Fruit fly (Drosophila melanogaster) whole organism, embryonic: ENCODE results near the gene Sps2.

ENCODE experiments used
- ATbp ChIP-seq: fragments of 200-800 bp; sonication (Bioruptor generic); optimal IDR thresholded peaks from 2 replicates; lab custom pipeline; 2017; ENCODE audit warnings: missing biosample characterization, mild to moderate bottlenecking, missing genetic modification characterization, missing genetic modification reagents
- Aef1 ChIP-seq: fragments of 200-800 bp; sonication (Bioruptor generic); IDR thresholded peaks from 3 replicates; pipeline ENCODE4 v1.3.6; 2022; ENCODE audit warnings: missing biosample characterization, missing genetic modification characterization
- CG10209 ChIP-seq: fragments of 200-800 bp; sonication (Bioruptor generic); optimal IDR thresholded peaks from 3 replicates; lab custom pipeline; 2017; ENCODE audit warnings: missing biosample characterization, mild to moderate bottlenecking, missing genetic modification characterization, missing genetic modification reagents
- CG10321 ChIP-seq: fragments of 200-800 bp; sonication (Bioruptor generic); IDR thresholded peaks from 2 replicates; pipeline ENCODE4 v1.3.6; 2022; ENCODE audit warnings: missing biosample characterization, missing genetic modification characterization
- CG11085 ChIP-seq: fragments of 200-800 bp; sonication (Bioruptor generic); IDR thresholded peaks from 2 replicates; pipeline ENCODE4 v1.3.6; 2022; ENCODE audit warnings: missing biosample characterization, missing genetic modification characterization
- CG1233 ChIP-seq: fragments of 200-800 bp; sonication (Bioruptor generic); optimal IDR thresholded peaks from 4 replicates; lab custom pipeline; 2018; ENCODE audit warnings: missing biosample characterization, mild to moderate bottlenecking, missing genetic modification characterization
- CG12391 ChIP-seq: fragments of 200-800 bp; sonication (Bioruptor generic); optimal IDR thresholded peaks from 3 replicates; lab custom pipeline; 2018; ENCODE audit warnings: missing biosample characterization, mild to moderate bottlenecking, missing genetic modification characterization, moderate library complexity
- CG13894 ChIP-seq: fragments of 200-800 bp; sonication (Bioruptor generic); optimal IDR thresholded peaks from 3 replicates; lab custom pipeline; 2018; ENCODE audit warnings: missing biosample characterization, mild to moderate bottlenecking, missing genetic modification characterization, moderate library complexity
- CG14050 ChIP-seq: fragments of 200-800 bp; sonication (Bioruptor generic); IDR thresholded peaks from 3 replicates; pipeline ENCODE4 v1.3.6; 2022; ENCODE audit warnings: missing biosample characterization, missing genetic modification characterization
- CG15269 ChIP-seq: fragments of 200-800 bp; sonication (Bioruptor generic); optimal IDR thresholded peaks from 2 replicates; lab custom pipeline; 2018; ENCODE audit warnings: missing biosample characterization, mild to moderate bottlenecking, missing genetic modification characterization, moderate library complexity
- CG16779 ChIP-seq: fragments of 200-800 bp; sonication (Bioruptor generic); IDR thresholded peaks from 2 replicates; pipeline ENCODE4 v1.3.6; 2022; ENCODE audit warnings: missing biosample characterization, missing genetic modification characterization
- CG18262 ChIP-seq: fragments of 200-800 bp; optimal IDR thresholded peaks from 3 replicates; lab custom pipeline; 2019; ENCODE audit warnings: missing biosample characterization, mild to moderate bottlenecking, missing genetic modification characterization, moderate library complexity
- CG32532 ChIP-seq: fragments of 200-800 bp; sonication (Bioruptor generic); IDR thresholded peaks from 2 replicates; pipeline ENCODE4 v1.3.6; 2022; ENCODE audit warnings: missing biosample characterization, missing genetic modification characterization
- CG33557 ChIP-seq: fragments of 200-800 bp; sonication (Bioruptor generic); optimal IDR thresholded peaks from 2 replicates; lab custom pipeline; 2019; ENCODE audit warnings: missing biosample characterization, mild to moderate bottlenecking, missing genetic modification characterization, moderate library complexity
- CG3995 ChIP-seq: fragments of 200-800 bp; sonication (Bioruptor generic); optimal IDR thresholded peaks from 3 replicates; lab custom pipeline; 2016; ENCODE audit warnings: missing biosample characterization, missing genetic modification characterization
- CG5953 ChIP-seq: fragments of 200-800 bp; sonication (Bioruptor generic); IDR thresholded peaks from 2 replicates; pipeline ENCODE4 v1.3.6; 2022; ENCODE audit warnings: missing biosample characterization, missing genetic modification characterization
- CG6765 ChIP-seq: fragments of 200-800 bp; sonication (Bioruptor generic); optimal IDR thresholded peaks from 3 replicates; lab custom pipeline; 2017; ENCODE audit warnings: missing biosample characterization, mild to moderate bottlenecking, missing genetic modification characterization
- CG9727 ChIP-seq: fragments of 200-800 bp; sonication (Bioruptor generic); optimal IDR thresholded peaks from 3 replicates; lab custom pipeline; 2017; ENCODE audit warnings: missing biosample characterization, mild to moderate bottlenecking, missing genetic modification characterization
- CG9817 ChIP-seq: fragments of 200-800 bp; sonication (Bioruptor generic); optimal IDR thresholded peaks from 2 replicates; lab custom pipeline; 2018; ENCODE audit warnings: missing biosample characterization, mild to moderate bottlenecking, missing genetic modification characterization, moderate library complexity
- Chrac-16 ChIP-seq: fragments of 200-800 bp; sonication (Bioruptor generic); optimal IDR thresholded peaks from 3 replicates; lab custom pipeline; 2016; ENCODE audit warnings: missing biosample characterization, missing genetic modification characterization
- D ChIP-seq, 2 experiments: fragments of 200-800 bp in 1 of 2; fragments of >200 bp in 1 of 2; sonication (Bioruptor generic) in 1 of 2; optimal IDR thresholded peaks; 2 replicates in 1 of 2; 3 replicates in 1 of 2; lab custom pipeline; 2017; ENCODE audit warnings: mild to moderate bottlenecking in 1 of 2, missing biosample characterization in 1 of 2, missing genetic modification characterization in 1 of 2, missing genetic modification reagents in 1 of 2
- D19B ChIP-seq: fragments of 200-800 bp; sonication (Bioruptor generic); optimal IDR thresholded peaks from 2 replicates; lab custom pipeline; 2017; ENCODE audit warnings: missing biosample characterization, mild to moderate bottlenecking, missing genetic modification characterization
- Dip2 ChIP-seq: fragments of 200-800 bp; sonication (Bioruptor generic); IDR thresholded peaks from 2 replicates; pipeline ENCODE4 v1.3.6; 2022; ENCODE audit warnings: missing biosample characterization, missing genetic modification characterization
- Ets65A ChIP-seq: fragments of 200-800 bp; sonication (Bioruptor generic); peaks from one replicate; lab custom pipeline; 2016; ENCODE audit warnings: missing biosample characterization, missing genetic modification characterization
- Fer3 ChIP-seq: fragments of 200-800 bp; sonication (Bioruptor generic); optimal IDR thresholded peaks from 2 replicates; lab custom pipeline; 2018; ENCODE audit warnings: missing biosample characterization, mild to moderate bottlenecking, missing genetic modification characterization, moderate library complexity
- H15 ChIP-seq: fragments of 200-800 bp; sonication (Bioruptor generic); IDR thresholded peaks from 3 replicates; pipeline ENCODE4 v1.3.6; 2022; ENCODE audit warnings: missing biosample characterization, missing genetic modification characterization
- MESR4 ChIP-seq: fragments of 200-800 bp; sonication (Bioruptor generic); optimal IDR thresholded peaks from 2 replicates; lab custom pipeline; 2018; ENCODE audit warnings: missing biosample characterization, mild to moderate bottlenecking, missing genetic modification characterization, moderate library complexity
- NfI ChIP-seq: fragments of 200-800 bp; sonication (Bioruptor generic); optimal IDR thresholded peaks from 3 replicates; lab custom pipeline; 2018; ENCODE audit warnings: missing biosample characterization, mild to moderate bottlenecking, missing genetic modification characterization, moderate library complexity
- Sry-δ ChIP-seq: fragments of 200-800 bp; sonication (Bioruptor generic); optimal IDR thresholded peaks from 2 replicates; lab custom pipeline; 2016; ENCODE audit warnings: missing biosample characterization, missing genetic modification characterization
- Trl ChIP-seq, 3 experiments: fragments of >200 bp in 2 of 3; fragments of 200-800 bp in 1 of 3; sonication (Bioruptor generic) in 1 of 3; optimal IDR thresholded peaks; 2 replicates in 1 of 3; 3 replicates in 2 of 3; lab custom pipeline; 2016 to 2017; ENCODE audit warnings: missing biosample characterization in 1 of 3, missing genetic modification characterization in 1 of 3
- al ChIP-seq: fragments of 200-800 bp; sonication (Bioruptor generic); IDR thresholded peaks from 2 replicates; pipeline ENCODE4 v1.3.6; 2022; ENCODE audit warnings: missing biosample characterization, missing genetic modification characterization
- cas ChIP-seq: fragments of 200-800 bp; sonication (Bioruptor generic); IDR thresholded peaks from 2 replicates; pipeline ENCODE4 v1.3.6; 2022; ENCODE audit warnings: missing biosample characterization, missing genetic modification characterization
- chn ChIP-seq: fragments of 200-800 bp; sonication (Bioruptor generic); optimal IDR thresholded peaks from 2 replicates; lab custom pipeline; 2016; ENCODE audit warnings: missing biosample characterization, missing genetic modification characterization
- dmrt11E ChIP-seq: fragments of 200-800 bp; sonication (Bioruptor generic); optimal IDR thresholded peaks from 3 replicates; lab custom pipeline; 2018; ENCODE audit warnings: missing biosample characterization, mild to moderate bottlenecking, missing genetic modification characterization, moderate library complexity
- dysf ChIP-seq: fragments of 200-800 bp; sonication (Bioruptor generic); IDR thresholded peaks from 3 replicates; pipeline ENCODE4 v1.3.6; 2022; ENCODE audit warnings: missing biosample characterization, missing genetic modification characterization
- fd96Cb ChIP-seq: fragments of 200-800 bp; sonication (Bioruptor generic); optimal IDR thresholded peaks from 2 replicates; lab custom pipeline; 2018; ENCODE audit warnings: missing biosample characterization, mild to moderate bottlenecking, missing genetic modification characterization, moderate library complexity
- kay ChIP-seq: fragments of 200-800 bp; sonication (Bioruptor generic); optimal IDR thresholded peaks from 2 replicates; lab custom pipeline; 2016; ENCODE audit warnings: missing biosample characterization, missing genetic modification characterization
- knrl ChIP-seq: fragments of 200-800 bp; sonication (Bioruptor generic); IDR thresholded peaks from 3 replicates; pipeline ENCODE4 v1.3.6; 2022; ENCODE audit warnings: missing biosample characterization, missing genetic modification characterization; ENCODE audit not compliant: partially characterized antibody
- otp ChIP-seq: fragments of 200-800 bp; sonication (Bioruptor generic); IDR thresholded peaks from 3 replicates; pipeline ENCODE4, ENCODE4 v1.3.6; 2022; ENCODE audit warnings: missing biosample characterization, missing genetic modification characterization
- ranshi ChIP-seq: fragments of 200-800 bp; sonication (Bioruptor generic); IDR thresholded peaks from 2 replicates; pipeline ENCODE4 v1.3.6; 2022; ENCODE audit warnings: missing biosample characterization, missing genetic modification characterization
- rib ChIP-seq: fragments of 200-800 bp; sonication (Bioruptor generic); IDR thresholded peaks from 2 replicates; pipeline ENCODE4 v1.3.6; 2022; ENCODE audit warnings: missing biosample characterization, missing genetic modification characterization
- row ChIP-seq: fragments of 200-800 bp; sonication (Bioruptor generic); IDR thresholded peaks from 3 replicates; pipeline ENCODE4 v1.3.6; 2022; ENCODE audit warnings: missing biosample characterization, missing genetic modification characterization
- sens ChIP-seq: fragments of 200-800 bp; sonication (Bioruptor generic); peaks from one replicate; lab custom pipeline; 2016; ENCODE audit warnings: missing biosample characterization, missing genetic modification characterization
- stc ChIP-seq: fragments of 200-800 bp; sonication (Bioruptor generic); IDR thresholded peaks from 2 replicates; pipeline ENCODE4 v1.3.6; 2022; ENCODE audit warnings: missing biosample characterization, missing genetic modification characterization
- vvl ChIP-seq: fragments of 200-800 bp; sonication (Bioruptor generic); IDR thresholded peaks from 2 replicates; pipeline ENCODE4 v1.3.6; 2022; ENCODE audit warnings: missing biosample characterization, missing genetic modification characterization
- yki ChIP-seq: fragments of >200 bp; optimal IDR thresholded peaks from 3 replicates; lab custom pipeline; 2018
- zfh1 ChIP-seq: fragments of 200-800 bp; sonication (Bioruptor generic); IDR thresholded peaks from 3 replicates; pipeline ENCODE4 v1.3.6; 2022; ENCODE audit warnings: missing biosample characterization, missing genetic modification characterization
- zfh2 ChIP-seq: fragments of 200-800 bp; sonication (Bioruptor generic); optimal IDR thresholded peaks from 2 replicates; lab custom pipeline; 2016; ENCODE audit warnings: missing biosample characterization, missing genetic modification characterization

Gene Sps2

dm6 chr2L:10306518-10307260 is 35.7 kb upstream of the Sps2 start, which contains the start of the genes CG5390 and CG4968 (continued):
- TF ChIP-seq chn (GFP tag; lab: Kevin White, UChicago): peak; percentile 1
- peak; percentile 50 for TF ChIP-seq D19B (GFP tag; lab: Kevin White, UChicago)
- peak; percentile 85 for TF ChIP-seq CG12391
- TF ChIP-seq sens (GFP tag; lab: Kevin White, UChicago): peak; percentile 81
- peak; percentile 62 for TF ChIP-seq CG6765 (GFP tag; lab: Kevin White, UChicago)
- TF ChIP-seq Fer3 (tag; lab: Kevin White, UChicago): peak; percentile 77
- TF ChIP-seq al: peak; percentile 55
- TF ChIP-seq zfh1 (GFP tag; lab: Robert Waterston, UW): 0 out of 3 replicates have a peak, but pooled peaks have one; percentile 48
- peak; percentile 32 for TF ChIP-seq CG33557 (GFP tag; lab: Kevin White, UChicago)
- TF ChIP-seq CG14050 (GFP tag; lab: Robert Waterston, UW): peak; percentile 30; the same call in 1 of the 3 replicates
- TF ChIP-seq Ets65A (GFP tag; lab: Kevin White, UChicago): peak; percentile 89
- TF ChIP-seq NfI (GFP tag; lab: Kevin White, UChicago): peak; percentile 72
- no peak for TF ChIP-seq Dip2 (GFP tag; lab: Robert Waterston, UW)
- peak; percentile 81 for TF ChIP-seq MESR4 (GFP tag; lab: Kevin White, UChicago)
- TF ChIP-seq ATbp (GFP tag; lab: Kevin White, UChicago): no peak
- TF ChIP-seq yki (lab: Kevin White, UChicago): no peak
- TF ChIP-seq CG1233 (GFP tag; lab: Kevin White, UChicago): peak; percentile 46
- peak; percentile 82 for TF ChIP-seq row
- peak; percentile 88 for TF ChIP-seq CG13894
- peak; percentile 38; the same call in 1 of the 3 replicates for TF ChIP-seq Aef1 (GFP tag; lab: Robert Waterston, UW)
- TF ChIP-seq CG3995 (GFP tag; lab: Kevin White, UChicago): peak; percentile 35
- peak; percentile 39; the same call in 1 of the 2 replicates for TF ChIP-seq CG11085 (GFP tag; lab: Robert Waterston, UW)
- TF ChIP-seq cas (GFP tag; lab: Robert Waterston, UW): peak; percentile 59; the same call in 1 of the 2 replicates
- TF ChIP-seq CG15269: peak; percentile 85
- peak; percentile 5 for TF ChIP-seq zfh2 (GFP tag; lab: Kevin White, UChicago)
- no peak for TF ChIP-seq CG16779 (GFP tag; lab: Robert Waterston, UW)
- TF ChIP-seq CG9727 (GFP tag; lab: Kevin White, UChicago): peak; percentile 52
- peak; percentile 82 for TF ChIP-seq vvl (GFP tag; lab: Robert Waterston, UW)
- TF ChIP-seq CG9817 (tag; lab: Kevin White, UChicago): no peak
- peak; percentile 45; the same call in 1 of the 3 replicates for TF ChIP-seq H15 (GFP tag; lab: Robert Waterston, UW)
- TF ChIP-seq CG18262 (tag; lab: Kevin White, UChicago): peak; percentile 69
- 0 out of 2 replicates have a peak, but pooled peaks have one; percentile 27 for TF ChIP-seq CG10321 (GFP tag; lab: Robert Waterston, UW)
- TF ChIP-seq rib: peak; percentile 20; the same call in 1 of the 2 replicates
- TF ChIP-seq dmrt11E (tag; lab: Kevin White, UChicago): peak; percentile 7
- TF ChIP-seq CG10209 (GFP tag; lab: Kevin White, UChicago): peak; percentile 59
- peak; percentile 35; the same call in 2 of the 3 replicates for TF ChIP-seq knrl (GFP tag; lab: Robert Waterston, UW)
- TF ChIP-seq otp (GFP tag; lab: Robert Waterston, UW): peak; percentile 29; the same call in 1 of the 3 replicates
- peak; percentile 8 for TF ChIP-seq Chrac-16
- no peak for TF ChIP-seq Trl (optimal IDR thresholded peaks at IDR 0.05; lab: Kevin White, UChicago)
- no peak for TF ChIP-seq Trl (GFP tag; optimal IDR thresholded peaks at IDR 0.05; lab: Kevin White, UChicago)
- peak; percentile 76 for TF ChIP-seq Sry-δ (GFP tag; lab: Kevin White, UChicago)
- peak; percentile 53; the same call in 1 of the 2 replicates for TF ChIP-seq stc (GFP tag; lab: Robert Waterston, UW)
- TF ChIP-seq ranshi: peak; percentile 47; the same call in 1 of the 2 replicates
- peak; percentile 50 for TF ChIP-seq fd96Cb (tag; lab: Kevin White, UChicago)
- TF ChIP-seq CG32532 (GFP tag; lab: Robert Waterston, UW): peak; percentile 78
- 0 out of 2 replicates have a peak, but pooled peaks have one; percentile 45 for TF ChIP-seq CG5953 (GFP tag; lab: Robert Waterston, UW)
- TF ChIP-seq dysf (GFP tag; lab: Robert Waterston, UW): peak; percentile 55; the same call in 1 of the 3 replicates
- peak; percentile 33 for TF ChIP-seq kay (GFP tag; lab: Kevin White, UChicago)
- no peak for TF ChIP-seq D (optimal IDR thresholded peaks at IDR 0.05; lab: Kevin White, UChicago)
- TF ChIP-seq D (GFP tag; optimal IDR thresholded peaks at IDR 0.05; lab: Kevin White, UChicago): peak; percentile 64
